Fruit fly (Drosophila melanogaster): ENCODE data around the gene CG14253.

DNA sequence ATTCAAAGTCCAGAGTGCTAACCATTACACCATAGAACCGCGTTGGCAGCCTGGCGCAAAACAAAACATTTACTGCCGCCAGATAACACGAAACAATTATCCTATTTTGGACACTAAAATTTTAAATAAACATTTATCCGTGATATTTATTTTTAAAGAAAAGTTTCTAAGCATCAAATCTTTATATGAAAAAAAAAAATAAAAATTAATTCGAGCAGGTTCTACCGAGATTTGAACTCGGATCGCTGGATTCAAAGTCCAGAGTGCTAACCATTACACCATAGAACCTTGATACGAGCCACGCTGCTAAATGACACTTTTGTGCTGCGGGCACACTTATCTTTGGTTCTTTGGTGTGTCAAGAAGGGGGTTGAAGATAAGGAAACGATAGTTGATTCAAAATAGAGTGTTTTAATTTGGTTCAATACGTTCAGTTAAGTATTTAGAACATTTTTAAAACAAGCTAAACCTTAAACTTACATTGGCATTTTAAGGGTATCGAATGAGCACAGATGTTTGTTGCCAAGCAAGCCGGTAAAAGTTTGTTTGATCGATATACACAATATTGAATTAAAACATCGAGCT, 31.0 kb upstream of the CG14253 start, which contains the start of gene Spag1:
- TF ChIP-seq CG8478 (optimal IDR thresholded peaks at IDR 0.05) (no peak), CTCF (optimal IDR thresholded peaks at IDR 0.05) (no peak)

All from S2 (cell line).